Fruit fly (Drosophila melanogaster) whole organism, pupa: ENCODE measurements around the gene al.

Experiments used
- CG10348 ChIP-seq: fragments of 200-800 bp; sonication (Bioruptor generic); IDR thresholded peaks from 2 replicates; pipeline ENCODE4 v1.3.6; 2022; ENCODE audit warnings: missing biosample characterization, missing genetic modification characterization
- CG12605 ChIP-seq: fragments of 200-800 bp; sonication (Bioruptor generic); IDR thresholded peaks from 2 replicates; pipeline ENCODE4 v1.3.6; 2022; ENCODE audit warnings: missing biosample characterization, missing genetic modification characterization
- CG17806 ChIP-seq: fragments of 200-800 bp; sonication (Bioruptor generic); optimal IDR thresholded peaks from 2 replicates; lab custom pipeline; 2018; ENCODE audit warnings: missing biosample characterization, mild to moderate bottlenecking, missing genetic modification characterization, moderate library complexity
- CG32121 ChIP-seq: fragments of 200-800 bp; sonication (Bioruptor generic); IDR thresholded peaks from 2 replicates; pipeline ENCODE4 v1.3.6; 2022; ENCODE audit warnings: missing biosample characterization, missing genetic modification characterization
- CG4496 ChIP-seq: fragments of 200-800 bp; sonication (Bioruptor generic); IDR thresholded peaks from 3 replicates; pipeline ENCODE4 v1.3.6; 2022; ENCODE audit warnings: missing biosample characterization, missing genetic modification characterization
- CG8301 ChIP-seq: fragments of 200-800 bp; sonication (Bioruptor generic); optimal IDR thresholded peaks from 2 replicates; lab custom pipeline; 2018; ENCODE audit warnings: missing biosample characterization, mild to moderate bottlenecking, missing genetic modification characterization
- CG9948 ChIP-seq: fragments of 200-800 bp; sonication (Bioruptor generic); optimal IDR thresholded peaks from 2 replicates; lab custom pipeline; 2018; ENCODE audit warnings: missing biosample characterization, mild to moderate bottlenecking, missing genetic modification characterization, moderate library complexity
- EcR ChIP-seq: fragments of 200-800 bp; sonication (Bioruptor generic); optimal IDR thresholded peaks from 3 replicates; lab custom pipeline; 2019; ENCODE audit warnings: missing biosample characterization, missing genetic modification characterization, mild to moderate bottlenecking, moderate library complexity, missing genetic modification reagents
- Pif1A ChIP-seq: fragments of 200-800 bp; sonication (Bioruptor generic); optimal IDR thresholded peaks from 3 replicates; lab custom pipeline; 2016; ENCODE audit warnings: missing biosample characterization, missing genetic modification characterization
- Pif1B ChIP-seq: fragments of 200-800 bp; sonication (Bioruptor generic); optimal IDR thresholded peaks from 3 replicates; lab custom pipeline; 2016; ENCODE audit warnings: missing biosample characterization, missing genetic modification characterization
- Snoo ChIP-seq: fragments of 200-800 bp; sonication (Bioruptor generic); optimal IDR thresholded peaks from 3 replicates; lab custom pipeline; 2017; ENCODE audit warnings: missing biosample characterization, mild to moderate bottlenecking, missing genetic modification characterization, inconsistent platforms

DNA sequence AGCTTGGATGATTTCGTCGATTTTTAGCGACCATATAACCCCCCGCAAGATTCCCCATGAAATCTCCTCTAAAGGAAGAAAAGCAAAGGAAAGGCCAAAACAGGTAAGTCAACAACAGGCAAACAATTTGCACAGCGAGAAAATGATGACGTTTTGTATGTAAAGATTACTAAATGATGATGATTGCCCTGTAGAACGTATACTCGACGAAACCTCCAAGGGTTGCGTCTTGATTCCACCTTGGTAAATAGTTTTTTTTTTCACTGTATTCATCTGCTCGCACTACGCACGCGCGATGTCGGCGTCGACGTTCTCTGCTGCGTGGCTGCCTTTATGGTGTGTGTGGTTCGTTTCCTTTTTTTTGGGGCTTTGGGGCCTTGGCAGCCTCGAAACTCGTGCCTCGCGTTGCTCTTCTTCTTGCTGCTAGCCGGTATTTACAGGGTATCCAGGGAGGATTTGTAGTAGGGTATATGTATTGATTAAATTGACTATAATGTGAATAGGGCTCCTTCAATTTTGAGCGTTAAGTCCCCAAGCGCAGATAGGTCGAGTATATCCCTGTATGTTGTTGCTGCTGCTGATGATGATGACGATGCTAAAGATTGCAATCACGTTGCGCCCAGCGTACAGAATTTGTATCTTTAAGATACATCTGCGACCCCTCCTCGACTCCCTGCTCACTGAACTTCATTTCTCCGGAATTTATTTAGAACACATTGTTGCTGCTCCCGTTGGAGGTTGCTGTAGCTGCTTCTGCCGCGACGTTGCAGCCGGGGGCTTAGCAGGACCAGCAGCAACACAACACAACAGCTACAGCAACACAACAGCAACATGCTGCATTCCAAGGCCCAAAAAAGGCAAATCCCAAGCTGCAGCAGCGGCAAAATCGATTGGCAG is 49.7 kb downstream of the al start:
- peak; percentile 91 for TF ChIP-seq CG12605
- TF ChIP-seq CG9948 (tag; lab: Kevin White, UChicago): peak; percentile 87
- TF ChIP-seq CG17806: peak; percentile 90
- TF ChIP-seq CG8301: peak; percentile 93
- TF ChIP-seq EcR (GFP tag; lab: Kevin White, UChicago): peak; percentile 79
- peak; percentile 69; the same call in 1 of the 2 replicates for TF ChIP-seq CG10348 (GFP tag; lab: Robert Waterston, UW)
- peak; percentile 89 for TF ChIP-seq Snoo (tag; lab: Kevin White, UChicago)
- TF ChIP-seq CG32121 (GFP tag; lab: Robert Waterston, UW): peak; percentile 93
- TF ChIP-seq CG4496 (GFP tag; lab: Robert Waterston, UW): peak; percentile 96
- peak; percentile 94 for TF ChIP-seq Pif1B
- TF ChIP-seq Pif1A: peak; percentile 91
